Worm (Caenorhabditis elegans): ENCODE data around the gene math-33.

DNA sequence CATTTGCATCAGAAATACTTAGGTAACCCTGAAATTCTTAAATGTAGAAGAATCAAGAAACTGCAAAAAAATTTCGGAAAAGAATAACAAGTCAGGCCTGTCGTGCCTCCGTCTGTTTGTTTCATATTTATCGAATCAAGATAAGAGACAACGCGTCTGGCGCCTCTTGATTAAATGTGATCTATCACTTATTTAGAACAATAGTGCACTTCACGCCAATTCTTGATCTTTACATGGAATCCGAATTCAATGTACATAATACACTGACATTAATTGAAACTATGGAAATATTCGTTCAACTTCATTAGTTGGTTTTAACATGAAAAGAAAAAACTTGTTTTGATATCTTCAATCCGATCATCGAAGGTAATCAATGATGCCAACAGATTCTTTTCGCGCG is 8.8 kb downstream of the math-33 start, which contains the start of gene mboa-2:
- no peak for TF ChIP-seq unc-55 (GFP tag; optimal IDR thresholded peaks at IDR 0.05)
- no peak for TF ChIP-seq hlh-13 (GFP tag; optimal IDR thresholded peaks at IDR 0.05)
- no peak for TF ChIP-seq npax-4 (tag; optimal IDR thresholded peaks at IDR 0.05)
